Fruit fly (Drosophila melanogaster): Measurements from ENCODE around the gene Lk6.

Lk6 gene

dm6 chr3R:11764279-11764880 is at the start of gene Lk6 (continued):
- TF ChIP-seq CG4707 (GFP tag; optimal IDR thresholded peaks at IDR 0.05) (peak; percentile 70), Dfd (GFP tag; optimal IDR thresholded peaks at IDR 0.05) (no peak), CG18476 (GFP tag; optimal IDR thresholded peaks at IDR 0.05) (no peak), CG8388 (GFP tag; optimal IDR thresholded peaks at IDR 0.05) (no peak), run (tag; optimal IDR thresholded peaks at IDR 0.05) (peak; percentile 82), Bteb2 (GFP tag; optimal IDR thresholded peaks at IDR 0.05) (peak; percentile 25), bab2 (GFP tag; optimal IDR thresholded peaks at IDR 0.05) (peak; percentile 16), unc-4 (GFP tag; IDR thresholded peaks at IDR 0.05; ENCODE audit: partially characterized antibody) (no peak), CG8359 (GFP tag; optimal IDR thresholded peaks at IDR 0.05; ENCODE audit: borderline replicate concordance) (no peak), CG34224 (GFP tag; IDR thresholded peaks at IDR 0.05; ENCODE audit: partially characterized antibody) (no peak), CG18262 (tag; optimal IDR thresholded peaks at IDR 0.05) (peak; percentile 43), fu2 (GFP tag; optimal IDR thresholded peaks at IDR 0.05) (peak; percentile 4), CG10209 (GFP tag; optimal IDR thresholded peaks at IDR 0.05) (peak; percentile 13), CG14710 (tag; optimal IDR thresholded peaks at IDR 0.05) (peak; percentile 90), zen (tag; optimal IDR thresholded peaks at IDR 0.05) (peak; percentile 41), CG10959 (GFP tag; IDR thresholded peaks at IDR 0.05) (no peak), CG12236 (GFP tag; optimal IDR thresholded peaks at IDR 0.05) (no peak), otp (GFP tag; IDR thresholded peaks at IDR 0.05) (no peak), CG12391 (tag; optimal IDR thresholded peaks at IDR 0.05) (peak; percentile 66), CG1647 (GFP tag; optimal IDR thresholded peaks at IDR 0.05) (peak; percentile 5), toy (GFP tag; IDR thresholded peaks at IDR 0.05) (no peak), dpn (GFP tag; optimal IDR thresholded peaks at IDR 0.05) (peak; percentile 41), Taf1 (GFP tag; IDR thresholded peaks at IDR 0.05) (no peak), CG9609 (GFP tag; optimal IDR thresholded peaks at IDR 0.05) (peak; percentile 44), Fer1 (GFP tag; optimal IDR thresholded peaks at IDR 0.05) (peak; percentile 82), az2 (GFP tag; optimal IDR thresholded peaks at IDR 0.05) (peak; percentile 22), schlank (tag; optimal IDR thresholded peaks at IDR 0.05) (no peak), CG9215 (GFP tag; IDR thresholded peaks at IDR 0.05) (no peak), CG31441 (GFP tag; IDR thresholded peaks at IDR 0.05) (no peak), CG5953 (GFP tag; IDR thresholded peaks at IDR 0.05) (no peak), CG1792 (GFP tag; optimal IDR thresholded peaks at IDR 0.05) (peak; percentile 9), CG17186 (GFP tag; optimal IDR thresholded peaks at IDR 0.05) (peak; percentile 80), CG10267 (tag; optimal IDR thresholded peaks at IDR 0.05) (peak; percentile 86), CG12219 (GFP tag; optimal IDR thresholded peaks at IDR 0.05) (peak; percentile 40), tin (GFP tag; optimal IDR thresholded peaks at IDR 0.05) (no peak), CG10654 (GFP tag; optimal IDR thresholded peaks at IDR 0.05) (peak; percentile 43), CkIIα-i1 (GFP tag; IDR thresholded peaks at IDR 0.05) (no peak), Adf1 (GFP tag; IDR thresholded peaks at IDR 0.05) (no peak), jing (GFP tag; optimal IDR thresholded peaks at IDR 0.05) (no peak), mam (GFP tag; optimal IDR thresholded peaks at IDR 0.05) (no peak), PHDP (tag; optimal IDR thresholded peaks at IDR 0.05) (peak; percentile 70), CG14860 (GFP tag; IDR thresholded peaks at IDR 0.05; ENCODE audit: partially characterized antibody) (no peak), hb (GFP tag; IDR thresholded peaks at IDR 0.05; ENCODE audit: partially characterized antibody) (no peak), chinmo (GFP tag; IDR thresholded peaks at IDR 0.05; ENCODE audit: partially characterized antibody) (no peak), CG9876 (GFP tag; optimal IDR thresholded peaks at IDR 0.05) (peak; percentile 6), inv (GFP tag; IDR thresholded peaks at IDR 0.05; ENCODE audit: partially characterized antibody) (no peak), org-1 (GFP tag; optimal IDR thresholded peaks at IDR 0.05) (peak; percentile 29), CG8765 (GFP tag; IDR thresholded peaks at IDR 0.05) (no peak), eve (GFP tag; optimal IDR thresholded peaks at IDR 0.05) (no peak), Lpt (GFP tag; optimal IDR thresholded peaks at IDR 0.05) (no peak)
